Worm (Caenorhabditis elegans) whole organism, early embryonic: ENCODE results near the gene Y53G8AM.8.

Experiments
- ama-1 ChIP-seq: fragments of 150-350 bp; optimal IDR thresholded peaks from 2 replicates; lab custom pipeline; 2014
- flt-1 ChIP-seq: fragments of 200-800 bp; sonication (Bioruptor generic); IDR thresholded peaks from 2 replicates; pipeline ENCODE4 v1.3.6; 2022; ENCODE audit warnings: missing genetic modification characterization, missing compliant biosample characterization
- hmbx-1 ChIP-seq: sonication (generic microtip); optimal IDR thresholded peaks from 2 replicates; lab custom pipeline; 2016; ENCODE audit warnings: mild to moderate bottlenecking, missing genetic modification characterization, missing compliant biosample characterization
- scrt-1 ChIP-seq: fragments of 200-800 bp; sonication (Bioruptor generic); IDR thresholded peaks from 2 replicates; pipeline ENCODE4 v1.3.6; 2022; ENCODE audit warnings: missing genetic modification characterization, missing compliant biosample characterization
- tbx-11 ChIP-seq: fragments of 200-800 bp; sonication (Bioruptor generic); IDR thresholded peaks from 2 replicates; pipeline ENCODE4 v1.3.6; 2022; ENCODE audit warnings: missing genetic modification characterization, missing compliant biosample characterization
- tra-4 ChIP-seq: sonication (generic microtip); optimal IDR thresholded peaks from 2 replicates; lab custom pipeline; 2017; ENCODE audit warnings: missing genetic modification characterization, missing compliant biosample characterization

- TF ChIP-seq tbx-11 (no peak), flt-1 (GFP tag; lab: Robert Waterston, UW) (no peak), ama-1 (no peak), hmbx-1 (tag; lab: Kevin White, UChicago) (no peak), tra-4 (tag; lab: Kevin White, UChicago) (no peak), scrt-1 (no peak)
These were observed 45.4 kb upstream of the Y53G8AM.8 start for ce11 chrIII:3323906-3324305.
